Worm (Caenorhabditis elegans): ENCODE data around the gene T14G10.8.

The T14G10.8 gene

ce11 chrIV:10176252-10176730 is 29.5 kb upstream of the T14G10.8 start, which contains the start of gene rack-1:
Gene rack-1 (plus strand): TSS chrIV:10176680.
- TF ChIP-seq ama-1 (optimal IDR thresholded peaks at IDR 0.05) = no peak
- TF ChIP-seq tbx-37 (GFP tag; conservative IDR thresholded peaks at IDR 0.05) = no peak
- no peak for TF ChIP-seq tbx-11 (GFP tag; IDR thresholded peaks at IDR 0.05)
- TF ChIP-seq sea-1 (GFP tag; conservative IDR thresholded peaks at IDR 0.05) = no peak
- no peak for TF ChIP-seq ceh-36 (tag; optimal IDR thresholded peaks at IDR 0.05)
- TF ChIP-seq hmg-4 (GFP tag; optimal IDR thresholded peaks at IDR 0.05) = no peak
- TF ChIP-seq scrt-1 (GFP tag; IDR thresholded peaks at IDR 0.05) = no peak
- TF ChIP-seq ets-7 (tag; optimal IDR thresholded peaks at IDR 0.05) = no peak
- no peak for TF ChIP-seq ceh-13 (GFP tag; optimal IDR thresholded peaks at IDR 0.05)

DNA sequence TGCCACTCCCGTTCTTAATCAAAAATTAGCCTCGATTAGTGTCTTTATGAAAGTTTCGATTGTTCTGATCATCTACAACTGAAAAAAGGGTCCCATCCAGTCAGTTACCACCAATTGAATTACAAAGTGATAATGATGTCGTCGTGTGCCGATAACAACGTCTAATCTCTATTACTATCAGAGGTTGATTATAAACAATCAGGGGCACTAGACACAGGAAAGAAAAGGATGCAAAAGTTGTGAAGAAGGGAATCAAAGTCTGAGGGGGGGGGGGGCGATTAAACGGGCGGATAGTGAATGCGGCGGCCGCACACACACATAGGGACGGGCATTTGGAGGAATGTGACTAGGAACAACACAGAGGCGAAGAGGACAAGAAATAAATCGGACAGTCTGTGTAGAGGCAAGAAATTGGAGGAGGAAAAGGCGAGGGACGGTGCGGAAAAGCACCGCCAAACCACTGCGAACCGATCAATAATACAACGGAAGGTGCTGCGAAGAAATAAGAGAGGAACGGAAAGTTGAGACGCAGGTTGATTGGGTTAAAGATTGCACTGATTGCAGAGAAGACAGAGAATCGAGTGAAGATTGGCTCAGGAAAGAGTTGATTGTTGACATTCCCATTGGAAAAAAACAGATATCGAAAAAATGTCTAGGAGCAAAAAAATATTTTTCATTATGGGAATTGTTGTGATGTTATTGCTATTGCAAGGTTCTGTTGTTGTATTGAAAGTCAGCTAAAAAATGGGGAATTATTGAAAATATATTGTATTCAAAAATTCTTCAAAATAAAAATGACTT is 28.3 kb upstream of the T14G10.8 start:
- TF ChIP-seq hmg-4 (GFP tag; optimal IDR thresholded peaks at IDR 0.05) (peak; percentile 79), ceh-36 (tag; optimal IDR thresholded peaks at IDR 0.05) (peak; percentile 28), ama-1 (optimal IDR thresholded peaks at IDR 0.05) (no peak), ceh-13 (GFP tag; optimal IDR thresholded peaks at IDR 0.05) (no peak), F13C5.2 (tag; optimal IDR thresholded peaks at IDR 0.05) (no peak), B0310.2 (tag; optimal IDR thresholded peaks at IDR 0.05) (peak; percentile 45), tbx-11 (GFP tag; IDR thresholded peaks at IDR 0.05) (no peak), hmbx-1 (tag; optimal IDR thresholded peaks at IDR 0.05) (no peak), sea-1 (GFP tag; conservative IDR thresholded peaks at IDR 0.05) (no peak), scrt-1 (GFP tag; IDR thresholded peaks at IDR 0.05) (no peak), tbx-37 (GFP tag; conservative IDR thresholded peaks at IDR 0.05) (no peak), aly-1 (tag; optimal IDR thresholded peaks at IDR 0.05) (no peak)

DNA sequence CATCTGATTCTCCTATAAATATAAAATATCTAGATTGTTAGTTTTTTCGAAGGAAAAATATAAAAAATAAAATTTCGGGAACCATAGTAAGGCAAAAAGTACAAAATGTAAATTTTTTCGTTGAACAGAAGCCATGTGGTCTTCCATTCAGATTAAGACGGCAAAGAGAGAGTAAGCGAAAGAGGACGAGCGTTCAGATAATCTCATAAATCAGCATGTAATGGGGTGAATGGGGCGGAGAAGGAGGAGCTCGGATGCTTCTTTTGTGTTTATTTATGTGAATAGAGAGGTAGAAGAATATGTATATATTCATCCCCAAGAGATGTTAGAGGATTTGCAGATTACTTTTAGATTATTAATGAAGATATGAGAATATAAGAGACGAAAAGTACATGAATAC is 27.5 kb upstream of the T14G10.8 start, which contains the start of gene pxf-1:
Gene pxf-1, minus strand, starts transcription at position 14 of the 400 bp plus-strand sequence.
- TF ChIP-seq sea-1 (GFP tag; conservative IDR thresholded peaks at IDR 0.05) = no peak

ce11 chrIV:10170808-10171207 is 24.0 kb upstream of the T14G10.8 start:
- no peak for TF ChIP-seq tbx-11 (GFP tag; IDR thresholded peaks at IDR 0.05)

DNA sequence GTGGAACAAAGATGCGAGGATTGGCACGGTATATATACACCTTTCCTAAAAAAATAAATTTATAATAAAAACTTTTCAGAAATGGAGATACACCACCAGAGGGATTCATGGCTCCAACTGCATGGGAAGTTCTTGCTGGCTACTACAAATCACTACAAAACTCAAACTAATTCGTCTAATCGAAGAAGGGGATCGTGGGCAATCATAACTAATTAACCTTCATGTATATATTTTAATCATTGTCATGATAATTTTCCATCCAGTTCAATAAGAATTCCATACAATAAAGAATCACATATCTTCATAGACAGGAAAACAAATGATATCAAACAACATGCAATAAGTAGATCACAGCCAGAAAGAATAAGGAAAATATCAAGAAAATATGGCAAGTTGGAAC is 17.3 kb upstream of the T14G10.8 start:
- TF ChIP-seq hnd-1 (tag; optimal IDR thresholded peaks at IDR 0.05) (no peak), ceh-36 (tag; optimal IDR thresholded peaks at IDR 0.05) (no peak)

DNA sequence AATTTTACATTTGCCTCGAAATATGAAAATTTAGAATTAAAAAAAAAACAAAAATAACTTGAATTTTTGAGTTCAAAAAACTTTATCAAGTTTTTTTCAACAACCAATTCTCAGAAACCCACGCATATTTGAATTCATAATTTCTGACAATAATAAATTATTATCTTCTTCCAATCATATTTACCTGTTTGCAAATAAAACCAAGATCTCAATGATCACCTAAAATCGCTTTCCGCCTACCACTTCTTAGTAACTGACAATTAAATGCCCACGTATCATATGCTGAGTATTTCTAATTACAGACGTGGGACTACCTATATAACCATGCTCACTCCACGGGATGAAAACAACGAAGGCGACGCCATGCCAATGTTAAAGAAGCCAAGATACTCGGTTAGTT is 14.9 kb upstream of the T14G10.8 start, which contains the start of gene pps-1:
Gene pps-1, plus strand, starts transcription at position 301 of the 400 bp plus-strand sequence.
- no peak for TF ChIP-seq F13C5.2 (tag; optimal IDR thresholded peaks at IDR 0.05)
- TF ChIP-seq flt-1 (GFP tag; IDR thresholded peaks at IDR 0.05) = no peak
- no peak for TF ChIP-seq hmg-4 (GFP tag; optimal IDR thresholded peaks at IDR 0.05)
- no peak for TF ChIP-seq hmbx-1 (tag; optimal IDR thresholded peaks at IDR 0.05)
- no peak for TF ChIP-seq scrt-1 (GFP tag; IDR thresholded peaks at IDR 0.05)
- TF ChIP-seq pes-1 (GFP tag; IDR thresholded peaks at IDR 0.05) = no peak
- no peak for TF ChIP-seq sea-1 (GFP tag; conservative IDR thresholded peaks at IDR 0.05)
- no peak for TF ChIP-seq tra-4 (tag; optimal IDR thresholded peaks at IDR 0.05)
- TF ChIP-seq B0310.2 (tag; optimal IDR thresholded peaks at IDR 0.05) = no peak
- TF ChIP-seq ets-7 (tag; optimal IDR thresholded peaks at IDR 0.05) = no peak
- TF ChIP-seq hnd-1 (tag; optimal IDR thresholded peaks at IDR 0.05) = no peak
- no peak for TF ChIP-seq tbx-11 (GFP tag; IDR thresholded peaks at IDR 0.05)
- TF ChIP-seq tbx-37 (GFP tag; conservative IDR thresholded peaks at IDR 0.05) = no peak
- TF ChIP-seq ceh-36 (tag; optimal IDR thresholded peaks at IDR 0.05) = no peak
- TF ChIP-seq aly-1 (tag; optimal IDR thresholded peaks at IDR 0.05) = no peak
- no peak for TF ChIP-seq ceh-13 (GFP tag; optimal IDR thresholded peaks at IDR 0.05)
- TF ChIP-seq ama-1 (optimal IDR thresholded peaks at IDR 0.05) = no peak

DNA sequence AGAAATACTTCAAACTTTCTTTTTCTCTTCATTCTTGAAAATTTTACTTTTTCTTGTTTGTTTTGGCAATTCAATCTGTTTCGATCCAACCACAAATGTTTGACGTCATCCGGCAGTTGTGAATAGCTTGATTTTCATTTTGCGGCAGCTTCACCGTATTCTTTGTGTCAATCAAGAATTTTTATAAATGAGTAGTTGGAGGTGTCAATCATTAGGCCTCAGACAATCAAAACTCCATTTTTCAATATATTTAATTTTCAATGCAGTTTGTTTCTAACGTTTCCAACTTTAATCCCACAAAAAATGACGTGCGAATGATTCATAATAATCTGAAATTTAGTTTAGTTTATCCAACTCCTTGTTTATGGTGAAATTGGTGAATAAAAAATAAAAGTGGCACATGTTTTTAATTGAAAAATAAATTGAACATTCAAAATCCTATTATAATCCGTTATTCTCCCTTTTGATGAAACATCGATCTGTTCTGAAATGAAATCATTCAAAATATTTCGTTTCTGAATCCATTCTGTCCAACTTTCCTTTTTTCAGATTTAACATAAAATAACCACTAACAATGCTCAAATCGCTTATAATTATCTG is 10.8 kb upstream of the T14G10.8 start, which contains the start of gene ttr-53:
Gene ttr-53, plus strand, starts transcription at position 550 of the 600 bp plus-strand sequence.
- TF ChIP-seq aly-1 (tag; optimal IDR thresholded peaks at IDR 0.05) = no peak
- no peak for TF ChIP-seq ceh-13 (GFP tag; optimal IDR thresholded peaks at IDR 0.05)
- no peak for TF ChIP-seq ceh-36 (tag; optimal IDR thresholded peaks at IDR 0.05)
- no peak for TF ChIP-seq pes-1 (GFP tag; IDR thresholded peaks at IDR 0.05)
- TF ChIP-seq ets-7 (tag; optimal IDR thresholded peaks at IDR 0.05) = no peak
- TF ChIP-seq flt-1 (GFP tag; IDR thresholded peaks at IDR 0.05) = no peak
- TF ChIP-seq hmbx-1 (tag; optimal IDR thresholded peaks at IDR 0.05) = no peak
- no peak for TF ChIP-seq tbx-11 (GFP tag; IDR thresholded peaks at IDR 0.05)
- no peak for TF ChIP-seq sea-1 (GFP tag; conservative IDR thresholded peaks at IDR 0.05)
- TF ChIP-seq F13C5.2 (tag; optimal IDR thresholded peaks at IDR 0.05) = no peak
- TF ChIP-seq tra-4 (tag; optimal IDR thresholded peaks at IDR 0.05) = no peak
- no peak for TF ChIP-seq scrt-1 (GFP tag; IDR thresholded peaks at IDR 0.05)
- TF ChIP-seq hnd-1 (tag; optimal IDR thresholded peaks at IDR 0.05) = no peak
- no peak for TF ChIP-seq B0310.2 (tag; optimal IDR thresholded peaks at IDR 0.05)
- TF ChIP-seq ama-1 (optimal IDR thresholded peaks at IDR 0.05) = no peak
- no peak for TF ChIP-seq tbx-37 (GFP tag; conservative IDR thresholded peaks at IDR 0.05)
- TF ChIP-seq hmg-4 (GFP tag; optimal IDR thresholded peaks at IDR 0.05) = no peak

- TF ChIP-seq ama-1 (optimal IDR thresholded peaks at IDR 0.05) = no peak
- no peak for TF ChIP-seq sea-1 (GFP tag; conservative IDR thresholded peaks at IDR 0.05)
- TF ChIP-seq tbx-37 (GFP tag; conservative IDR thresholded peaks at IDR 0.05) = no peak
- no peak for TF ChIP-seq tbx-11 (GFP tag; IDR thresholded peaks at IDR 0.05)
- no peak for TF ChIP-seq scrt-1 (GFP tag; IDR thresholded peaks at IDR 0.05)
- no peak for TF ChIP-seq B0310.2 (tag; optimal IDR thresholded peaks at IDR 0.05)
- TF ChIP-seq hnd-1 (tag; optimal IDR thresholded peaks at IDR 0.05) = no peak
Observed at ce11 chrIV:10157034-10157433, 10.2 kb upstream of the T14G10.8 start.
